Fruit fly (Drosophila melanogaster): ENCODE data around the gene by.

Gene by

dm6 chr3R:9550265-9551012, 17.6 kb upstream of the by start (continued):
- TF ChIP-seq abd-A (tag; optimal IDR thresholded peaks at IDR 0.05) (no peak), CG8359 (GFP tag; optimal IDR thresholded peaks at IDR 0.05; ENCODE audit: borderline replicate concordance) (no peak), Fer1 (GFP tag; optimal IDR thresholded peaks at IDR 0.05) (peak; percentile 26), CG10267 (tag; optimal IDR thresholded peaks at IDR 0.05) (no peak), NfI (GFP tag; optimal IDR thresholded peaks at IDR 0.05) (no peak), Side (GFP tag; optimal IDR thresholded peaks at IDR 0.05) (no peak), slou (GFP tag; optimal IDR thresholded peaks at IDR 0.05) (no peak), Atf-2 (GFP tag; optimal IDR thresholded peaks at IDR 0.05) (no peak), lab (GFP tag; optimal IDR thresholded peaks at IDR 0.05) (peak; percentile 36), CG5953 (GFP tag; IDR thresholded peaks at IDR 0.05) (no peak), CG14441 (GFP tag; IDR thresholded peaks at IDR 0.05) (no peak), sc (optimal IDR thresholded peaks at IDR 0.05) (no peak), sc (GFP tag; optimal IDR thresholded peaks at IDR 0.05) (no peak), stc (GFP tag; IDR thresholded peaks at IDR 0.05) (no peak), CG9215 (GFP tag; IDR thresholded peaks at IDR 0.05) (no peak), Xrp1 (GFP tag; IDR thresholded peaks at IDR 0.05) (no peak), CG10654 (GFP tag; optimal IDR thresholded peaks at IDR 0.05) (no peak), PHDP (tag; optimal IDR thresholded peaks at IDR 0.05) (peak; percentile 1), seq (GFP tag; IDR thresholded peaks at IDR 0.05) (no peak), bab2 (GFP tag; optimal IDR thresholded peaks at IDR 0.05) (no peak), CG31388 (GFP tag; optimal IDR thresholded peaks at IDR 0.05) (no peak), CG17328 (GFP tag; IDR thresholded peaks at IDR 0.05) (no peak), CG6254 (GFP tag; optimal IDR thresholded peaks at IDR 0.05) (peak; percentile 26), tgo (GFP tag; IDR thresholded peaks at IDR 0.05) (no peak), az2 (GFP tag; optimal IDR thresholded peaks at IDR 0.05) (no peak), MBD-R2 (GFP tag; IDR thresholded peaks at IDR 0.05) (no peak), Max (GFP tag; optimal IDR thresholded peaks at IDR 0.05) (no peak), Sry-β (GFP tag; optimal IDR thresholded peaks at IDR 0.05) (no peak), MTF-1 (GFP tag; optimal IDR thresholded peaks at IDR 0.05; ENCODE audit: borderline replicate concordance) (no peak), corto (GFP tag; optimal IDR thresholded peaks at IDR 0.05) (peak; percentile 42), CG17385 (GFP tag; optimal IDR thresholded peaks at IDR 0.05) (peak; percentile 18), CG12219 (GFP tag; optimal IDR thresholded peaks at IDR 0.05) (no peak), Vsx1 (GFP tag; optimal IDR thresholded peaks at IDR 0.05) (no peak), CG17361 (GFP tag; IDR thresholded peaks at IDR 0.05) (no peak), Abd-B (GFP tag; optimal IDR thresholded peaks at IDR 0.05) (no peak), unpg (GFP tag; optimal IDR thresholded peaks at IDR 0.05) (no peak), fru (optimal IDR thresholded peaks at IDR 0.05) (no peak), CG16779 (GFP tag; IDR thresholded peaks at IDR 0.05) (no peak), cwo (GFP tag; optimal IDR thresholded peaks at IDR 0.05) (no peak), p53 (GFP tag; optimal IDR thresholded peaks at IDR 0.05) (no peak), CG32767 (GFP tag; IDR thresholded peaks at IDR 0.05) (no peak), cg (GFP tag; optimal IDR thresholded peaks at IDR 0.05) (peak; percentile 95), dimm (GFP tag; IDR thresholded peaks at IDR 0.05) (no peak), hth (optimal IDR thresholded peaks at IDR 0.05) (no peak), odd (GFP tag; optimal IDR thresholded peaks at IDR 0.05) (peak; percentile 6), Adf1 (GFP tag; IDR thresholded peaks at IDR 0.05) (no peak), crp (GFP tag; optimal IDR thresholded peaks at IDR 0.05) (no peak), CG18011 (GFP tag; optimal IDR thresholded peaks at IDR 0.05) (no peak), CG13287 (GFP tag; IDR thresholded peaks at IDR 0.05; ENCODE audit: partially characterized antibody) (no peak), CG34224 (GFP tag; IDR thresholded peaks at IDR 0.05; ENCODE audit: partially characterized antibody) (no peak)
